Fruit fly (Drosophila melanogaster): ENCODE measurements around the gene shtd.

DNA sequence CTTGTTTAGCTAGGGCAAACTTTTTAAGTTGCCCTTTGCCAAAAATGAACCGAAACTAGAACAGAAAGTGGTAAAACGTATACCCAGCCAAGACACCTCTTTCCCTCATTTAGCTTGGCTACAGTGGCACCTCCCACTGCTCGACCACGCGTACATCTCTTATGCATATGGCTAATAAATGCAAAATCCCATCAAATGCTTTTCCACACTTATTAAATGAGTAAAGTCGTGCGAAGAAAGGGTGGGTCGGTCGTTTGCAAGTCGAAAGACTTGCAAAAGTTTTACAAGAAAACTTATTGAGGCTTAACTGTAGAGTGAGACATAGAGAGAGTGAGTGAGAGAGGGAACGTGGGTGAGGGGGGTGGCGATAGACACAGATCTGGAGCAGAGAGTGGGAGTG is 55.4 kb downstream of the shtd start:
- TF ChIP-seq Six4 (GFP tag; optimal IDR thresholded peaks at IDR 0.05) (no peak), TFAM (GFP tag; optimal IDR thresholded peaks at IDR 0.05) (no peak), kah (GFP tag; optimal IDR thresholded peaks at IDR 0.05) (no peak), pan (optimal IDR thresholded peaks at IDR 0.05) (no peak), pan (GFP tag; optimal IDR thresholded peaks at IDR 0.05 in 1 of 2, IDR thresholded peaks at IDR 0.05 in 1 of 2) (no peak)

All from whole organism, embryonic.